Fruit fly (Drosophila melanogaster) whole organism, embryonic: Measurements from ENCODE around the gene CG8925.
A peak's percentile ranks its signal among the peaks of the same experiment; 100 is the strongest.

Experiments
- Abd-B ChIP-seq: fragments of 200-800 bp; sonication (Bioruptor generic); optimal IDR thresholded peaks from 2 replicates; lab custom pipeline; 2018; ENCODE audit warnings: missing biosample characterization, mild to moderate bottlenecking, missing genetic modification characterization, moderate library complexity
- Adf1 ChIP-seq: fragments of 200-800 bp; sonication (Bioruptor generic); IDR thresholded peaks from 2 replicates; pipeline ENCODE4 v1.3.6; 2022; ENCODE audit warnings: missing biosample characterization, missing genetic modification characterization
- CG12155 ChIP-seq: fragments of 200-800 bp; sonication (Bioruptor generic); optimal IDR thresholded peaks from 3 replicates; lab custom pipeline; 2016; ENCODE audit warnings: missing biosample characterization, missing genetic modification characterization
- CG13775 ChIP-seq: fragments of 200-800 bp; sonication (Bioruptor generic); optimal IDR thresholded peaks from 3 replicates; lab custom pipeline; 2017; ENCODE audit warnings: missing biosample characterization, mild to moderate bottlenecking, missing genetic modification characterization
- CG14050 ChIP-seq: fragments of 200-800 bp; sonication (Bioruptor generic); IDR thresholded peaks from 3 replicates; pipeline ENCODE4 v1.3.6; 2022; ENCODE audit warnings: missing biosample characterization, missing genetic modification characterization
- CG15514 ChIP-seq: fragments of 200-800 bp; sonication (Bioruptor generic); optimal IDR thresholded peaks from 3 replicates; lab custom pipeline; 2017; ENCODE audit warnings: missing biosample characterization, missing genetic modification characterization, mild to moderate bottlenecking, moderate library complexity, missing genetic modification reagents
- CG15696 ChIP-seq: fragments of 200-800 bp; sonication (Bioruptor generic); optimal IDR thresholded peaks from 2 replicates; lab custom pipeline; 2019; ENCODE audit warnings: missing biosample characterization, mild to moderate bottlenecking, missing genetic modification characterization, moderate library complexity
- CG17829 ChIP-seq: fragments of 200-800 bp; optimal IDR thresholded peaks from 2 replicates; lab custom pipeline; 2019; ENCODE audit warnings: missing biosample characterization, mild to moderate bottlenecking, missing genetic modification characterization, moderate library complexity
- CG31224 ChIP-seq: fragments of 200-800 bp; sonication (Bioruptor generic); IDR thresholded peaks from 2 replicates; pipeline ENCODE4 v1.3.6; 2022; ENCODE audit warnings: missing biosample characterization, missing genetic modification characterization
- CG3847 ChIP-seq: fragments of 200-800 bp; sonication (Bioruptor generic); IDR thresholded peaks from 2 replicates; pipeline ENCODE4 v1.3.6; 2022; ENCODE audit warnings: missing biosample characterization, missing genetic modification characterization
- CG5245 ChIP-seq: fragments of 200-800 bp; sonication (Bioruptor generic); optimal IDR thresholded peaks from 3 replicates; lab custom pipeline; 2016; ENCODE audit warnings: missing biosample characterization, missing genetic modification characterization
- CG6854 ChIP-seq: fragments of 200-800 bp; sonication (Bioruptor generic); optimal IDR thresholded peaks from 3 replicates; lab custom pipeline; 2017; ENCODE audit warnings: missing biosample characterization, mild to moderate bottlenecking, missing genetic modification characterization
- CG7556 ChIP-seq: fragments of 200-800 bp; sonication (Bioruptor generic); optimal IDR thresholded peaks from 2 replicates; lab custom pipeline; 2017; ENCODE audit warnings: missing biosample characterization, mild to moderate bottlenecking, missing genetic modification characterization
- CG8290 ChIP-seq, 3 experiments: fragments of 200-800 bp; sonication (Bioruptor generic); optimal IDR thresholded peaks; 2 replicates each; lab custom pipeline; 2016 to 2019; ENCODE audit warnings: missing biosample characterization in 3 of 3, missing genetic modification characterization in 3 of 3, mild to moderate bottlenecking in 2 of 3, moderate library complexity in 1 of 3
- CG8478 ChIP-seq: fragments of >200 bp; optimal IDR thresholded peaks from 2 replicates; lab custom pipeline; 2018
- Chrac-16 ChIP-seq: fragments of 200-800 bp; sonication (Bioruptor generic); optimal IDR thresholded peaks from 3 replicates; lab custom pipeline; 2016; ENCODE audit warnings: missing biosample characterization, missing genetic modification characterization
- Deaf1 ChIP-seq: fragments of 200-800 bp; optimal IDR thresholded peaks from 3 replicates; lab custom pipeline; 2019; ENCODE audit warnings: missing biosample characterization, mild to moderate bottlenecking, missing genetic modification characterization, moderate library complexity
- Dek ChIP-seq: fragments of 200-800 bp; sonication (Bioruptor generic); optimal IDR thresholded peaks from 3 replicates; lab custom pipeline; 2019; ENCODE audit warnings: missing biosample characterization, mild to moderate bottlenecking, missing genetic modification characterization, moderate library complexity
- Dip3 ChIP-seq: fragments of 200-800 bp; sonication (Bioruptor generic); optimal IDR thresholded peaks from 3 replicates; lab custom pipeline; 2016; ENCODE audit warnings: missing biosample characterization, missing genetic modification characterization
- Drgx ChIP-seq: fragments of 200-800 bp; sonication (Bioruptor generic); IDR thresholded peaks from 2 replicates; pipeline ENCODE4 v1.3.6; 2022; ENCODE audit warnings: missing biosample characterization, missing genetic modification characterization
- E2f2 ChIP-seq: fragments of 200-800 bp; sonication (Bioruptor generic); IDR thresholded peaks from 2 replicates; pipeline ENCODE4 v1.3.6; 2022; ENCODE audit warnings: missing biosample characterization, missing genetic modification characterization
- GATAe ChIP-seq: fragments of 200-800 bp; sonication (Bioruptor generic); conservative IDR thresholded peaks from 2 replicates; pipeline ENCODE4 v1.3.6; 2022; ENCODE audit warnings: missing biosample characterization, missing genetic modification characterization
- H2.0 ChIP-seq: fragments of 200-800 bp; sonication (Bioruptor generic); IDR thresholded peaks from 2 replicates; pipeline ENCODE4 v1.3.6; 2022; ENCODE audit warnings: missing biosample characterization, missing genetic modification characterization
- HLH4C ChIP-seq: fragments of 200-800 bp; sonication (Bioruptor generic); IDR thresholded peaks from 3 replicates; pipeline ENCODE4 v1.3.6; 2022; ENCODE audit warnings: missing biosample characterization, missing genetic modification characterization; ENCODE audit not compliant: partially characterized antibody
- HLHmδ ChIP-seq: fragments of 200-800 bp; sonication (Bioruptor generic); optimal IDR thresholded peaks from 2 replicates; lab custom pipeline; 2018; ENCODE audit warnings: missing biosample characterization, mild to moderate bottlenecking, missing genetic modification characterization, moderate library complexity
- Hr78 ChIP-seq, 2 experiments: fragments of 200-800 bp in 1 of 2; fragments of >200 bp in 1 of 2; sonication (Bioruptor generic) in 1 of 2; optimal IDR thresholded peaks; 2 replicates each; lab custom pipeline; 2017 to 2019; ENCODE audit warnings: missing biosample characterization in 2 of 2, missing genetic modification characterization in 2 of 2, mild to moderate bottlenecking in 1 of 2, moderate library complexity in 1 of 2
- NK7.1 ChIP-seq: fragments of 200-800 bp; sonication (Bioruptor generic); optimal IDR thresholded peaks from 3 replicates; lab custom pipeline; 2016; ENCODE audit warnings: missing biosample characterization, missing genetic modification characterization
- Scr ChIP-seq: fragments of 200-800 bp; sonication (Bioruptor generic); IDR thresholded peaks from 2 replicates; pipeline ENCODE4 v1.3.6; 2022; ENCODE audit warnings: missing biosample characterization, missing genetic modification characterization; ENCODE audit not compliant: partially characterized antibody
- Sox100B ChIP-seq: fragments of 200-800 bp; sonication (Bioruptor generic); optimal IDR thresholded peaks from 3 replicates; lab custom pipeline; 2018; ENCODE audit warnings: missing biosample characterization, mild to moderate bottlenecking, missing genetic modification characterization
- Sox102F ChIP-seq: fragments of 200-800 bp; sonication (Bioruptor generic); optimal IDR thresholded peaks from 2 replicates; lab custom pipeline; 2018; ENCODE audit warnings: missing biosample characterization, mild to moderate bottlenecking, missing genetic modification characterization, moderate library complexity
- abd-A ChIP-seq: fragments of 200-800 bp; sonication (Bioruptor generic); optimal IDR thresholded peaks from 3 replicates; lab custom pipeline; 2019; ENCODE audit warnings: missing biosample characterization, mild to moderate bottlenecking, missing genetic modification characterization, moderate library complexity
- ara ChIP-seq: fragments of 200-800 bp; sonication (Bioruptor generic); IDR thresholded peaks from 2 replicates; pipeline ENCODE4 v1.3.6; 2022; ENCODE audit warnings: missing biosample characterization, missing genetic modification characterization
- az2 ChIP-seq: fragments of 200-800 bp; sonication (Bioruptor generic); optimal IDR thresholded peaks from 3 replicates; lab custom pipeline; 2016; ENCODE audit warnings: missing biosample characterization, missing genetic modification characterization
- bbx ChIP-seq: fragments of 200-800 bp; sonication (Bioruptor generic); IDR thresholded peaks from 2 replicates; pipeline ENCODE4 v1.3.6; 2022; ENCODE audit warnings: missing biosample characterization, missing genetic modification characterization; ENCODE audit not compliant: partially characterized antibody
- br ChIP-seq: fragments of >200 bp; optimal IDR thresholded peaks from 2 replicates; lab custom pipeline; 2017
- cwo ChIP-seq: fragments of 200-800 bp; sonication (Bioruptor generic); optimal IDR thresholded peaks from 3 replicates; lab custom pipeline; 2017; ENCODE audit warnings: missing biosample characterization, missing genetic modification characterization, mild to moderate bottlenecking, moderate library complexity, missing genetic modification reagents
- dimm ChIP-seq: fragments of 200-800 bp; sonication (Bioruptor generic); IDR thresholded peaks from 2 replicates; pipeline ENCODE4 v1.3.6; 2022; ENCODE audit warnings: missing biosample characterization, missing genetic modification characterization
- dpn ChIP-seq, 2 experiments: fragments of 200-800 bp; sonication (Bioruptor generic); optimal IDR thresholded peaks; 3 replicates each; lab custom pipeline; 2016; ENCODE audit warnings: missing biosample characterization in 2 of 2, missing genetic modification characterization in 2 of 2
- grn ChIP-seq: fragments of 200-800 bp; sonication (Bioruptor generic); optimal IDR thresholded peaks from 3 replicates; lab custom pipeline; 2017; ENCODE audit warnings: missing biosample characterization, missing genetic modification characterization
- gro ChIP-seq: fragments of 200-800 bp; sonication (Bioruptor generic); optimal IDR thresholded peaks from 2 replicates; lab custom pipeline; 2016; ENCODE audit warnings: missing biosample characterization, missing genetic modification characterization
- inv ChIP-seq: fragments of 200-800 bp; sonication (Bioruptor generic); IDR thresholded peaks from 2 replicates; pipeline ENCODE4 v1.3.6; 2022; ENCODE audit warnings: missing biosample characterization, missing genetic modification characterization; ENCODE audit not compliant: partially characterized antibody
- lilli ChIP-seq: fragments of 200-800 bp; sonication (Bioruptor generic); optimal IDR thresholded peaks from 3 replicates; lab custom pipeline; 2016; ENCODE audit warnings: missing biosample characterization, missing genetic modification characterization
- onecut ChIP-seq: fragments of 200-800 bp; sonication (Bioruptor generic); IDR thresholded peaks from 2 replicates; pipeline ENCODE4 v1.3.6; 2022; ENCODE audit warnings: missing biosample characterization, missing genetic modification characterization
- peb ChIP-seq: fragments of 200-800 bp; sonication (Bioruptor generic); IDR thresholded peaks from 2 replicates; pipeline ENCODE4 v1.3.6; 2022; ENCODE audit warnings: missing biosample characterization, missing genetic modification characterization
- ro ChIP-seq: fragments of 200-800 bp; sonication (Bioruptor generic); IDR thresholded peaks from 2 replicates; pipeline ENCODE4 v1.3.6; 2022; ENCODE audit warnings: missing biosample characterization, missing genetic modification characterization
- scrt ChIP-seq: fragments of 200-800 bp; sonication (Bioruptor generic); optimal IDR thresholded peaks from 2 replicates; lab custom pipeline; 2018; ENCODE audit warnings: missing biosample characterization, mild to moderate bottlenecking, missing genetic modification characterization, moderate library complexity
- slbo ChIP-seq: fragments of 200-800 bp; sonication (Bioruptor generic); IDR thresholded peaks from 2 replicates; pipeline ENCODE4 v1.3.6; 2022; ENCODE audit warnings: missing biosample characterization, missing genetic modification characterization
- tap ChIP-seq: fragments of 200-800 bp; optimal IDR thresholded peaks from 3 replicates; lab custom pipeline; 2019; ENCODE audit warnings: missing biosample characterization, mild to moderate bottlenecking, missing genetic modification characterization, moderate library complexity
- unc-4 ChIP-seq: fragments of 200-800 bp; sonication (Bioruptor generic); IDR thresholded peaks from 2 replicates; pipeline ENCODE4 v1.3.6; 2022; ENCODE audit warnings: missing biosample characterization, missing genetic modification characterization; ENCODE audit not compliant: partially characterized antibody
- zen2 ChIP-seq: fragments of 200-800 bp; sonication (Bioruptor generic); IDR thresholded peaks from 3 replicates; pipeline ENCODE4 v1.3.6; 2022; ENCODE audit warnings: missing biosample characterization, missing genetic modification characterization; ENCODE audit not compliant: partially characterized antibody

The CG8925 gene

DNA sequence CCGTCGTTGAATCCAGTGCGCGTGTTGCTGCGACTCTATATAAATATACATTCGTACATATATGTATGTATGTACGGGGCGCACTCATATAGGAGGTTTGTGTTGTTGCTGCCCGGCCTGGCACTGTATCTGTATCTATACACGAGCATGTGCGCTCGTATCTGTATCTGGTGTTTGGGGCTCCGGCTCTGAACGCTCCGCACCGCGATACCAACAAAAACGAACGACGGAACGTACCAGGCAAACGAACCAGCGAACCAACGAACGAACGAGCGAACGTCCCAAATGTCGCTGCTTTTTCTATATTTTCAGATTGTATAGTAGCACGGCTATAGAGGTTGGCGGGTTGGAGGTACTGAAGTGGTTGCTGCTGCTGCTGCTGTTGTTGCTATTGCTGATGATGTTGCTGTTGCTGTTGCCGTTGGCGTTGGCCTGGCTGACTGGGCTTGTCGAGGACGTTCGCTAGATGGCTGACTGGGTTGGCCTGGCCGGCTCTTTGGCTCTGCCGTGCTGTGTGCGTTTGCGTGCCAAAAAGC, 35.4 kb downstream of the CG8925 start (continued):
- TF ChIP-seq Drgx (peak; percentile 59), Dip3 (peak; percentile 3), CG17829 (tag; lab: Kevin White, UChicago) (peak; percentile 26), Sox102F (GFP tag; lab: Kevin White, UChicago) (no peak), Dek (peak; percentile 44), peb (GFP tag; lab: Robert Waterston, UW) (no peak), inv (no peak), az2 (GFP tag; lab: Kevin White, UChicago) (no peak), ro (GFP tag; lab: Robert Waterston, UW) (no peak), CG31224 (GFP tag; lab: Robert Waterston, UW) (no peak), CG15514 (GFP tag; lab: Kevin White, UChicago) (peak; percentile 90), dpn (GFP tag; optimal IDR thresholded peaks at IDR 0.05; lab: Kevin White, UChicago) (no peak), Sox100B (no peak), CG7556 (GFP tag; lab: Kevin White, UChicago) (no peak), slbo (GFP tag; lab: Robert Waterston, UW) (no peak; the same call in 1 of the 2 replicates), Deaf1 (peak; percentile 98), E2f2 (GFP tag; lab: Robert Waterston, UW) (no peak), Adf1 (GFP tag; lab: Robert Waterston, UW) (peak; percentile 92), CG8478 (peak; percentile 34), grn (peak; percentile 73), bbx (GFP tag; lab: Robert Waterston, UW) (peak; percentile 20; the same call in 1 of the 2 replicates), Scr (peak; percentile 39; the same call in 1 of the 2 replicates), CG15696 (tag; lab: Kevin White, UChicago) (no peak), CG12155 (GFP tag; lab: Kevin White, UChicago) (peak; percentile 25), HLHmδ (GFP tag; lab: Kevin White, UChicago) (no peak), onecut (no peak), CG13775 (GFP tag; lab: Kevin White, UChicago) (no peak), ara (GFP tag; lab: Robert Waterston, UW) (0 out of 2 replicates have a peak, but pooled peaks have one; percentile 37), Hr78 (GFP tag; optimal IDR thresholded peaks at IDR 0.05; lab: Kevin White, UChicago) (peak in 1 of 2 experiments; percentile 55), NK7.1 (GFP tag; lab: Kevin White, UChicago) (no peak), scrt (GFP tag; lab: Kevin White, UChicago) (peak; percentile 27), br (lab: Kevin White, UChicago) (no peak), GATAe (peak; percentile 45; the same call in 1 of the 2 replicates), CG6854 (peak; percentile 5), H2.0 (no peak), tap (tag; lab: Kevin White, UChicago) (no peak), CG3847 (peak; percentile 18; the same call in 1 of the 2 replicates), HLH4C (GFP tag; lab: Robert Waterston, UW) (no peak), CG14050 (no peak), Chrac-16 (GFP tag; lab: Kevin White, UChicago) (no peak), abd-A (tag; lab: Kevin White, UChicago) (peak; percentile 84), cwo (GFP tag; lab: Kevin White, UChicago) (peak; percentile 91), zen2 (GFP tag; lab: Robert Waterston, UW) (no peak), unc-4 (GFP tag; lab: Robert Waterston, UW) (0 out of 2 replicates have a peak, but pooled peaks have one; percentile 13), Abd-B (no peak), lilli (GFP tag; lab: Kevin White, UChicago) (peak; percentile 31), dimm (GFP tag; lab: Robert Waterston, UW) (no peak), gro (peak; percentile 9), CG5245 (GFP tag; lab: Kevin White, UChicago) (no peak), CG8290 (GFP tag; optimal IDR thresholded peaks at IDR 0.05; lab: Kevin White, UChicago) (peak; percentile 52), CG8290 (tag; optimal IDR thresholded peaks at IDR 0.05; lab: Kevin White, UChicago) (peak in 1 of 2 experiments; percentile 81)
